Worm (Caenorhabditis elegans): ENCODE measurements around the gene arf-5.

DNA sequence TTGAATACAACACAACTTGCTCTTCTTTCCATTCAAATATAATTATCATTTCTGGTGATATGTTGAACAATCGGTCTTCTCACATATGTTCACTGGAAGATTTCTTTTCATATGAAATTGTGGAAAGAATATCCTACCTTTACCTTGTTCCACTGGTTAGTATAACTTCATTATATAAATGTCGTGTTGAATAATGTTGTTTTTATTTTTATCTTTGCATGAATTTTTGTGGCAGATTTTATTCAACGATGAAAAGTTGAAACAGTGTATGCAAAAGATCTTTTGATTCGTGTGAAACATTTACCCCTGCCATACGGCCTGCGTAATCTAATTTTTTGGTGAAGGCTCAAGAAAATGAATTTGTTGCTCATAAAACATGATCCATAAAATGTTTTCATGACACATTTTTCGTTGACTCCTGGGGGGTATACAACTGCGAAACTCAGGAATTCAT, 20.4 kb upstream of the arf-5 start:
- no peak for TF ChIP-seq W03F9.2 (tag; optimal IDR thresholded peaks at IDR 0.05)
- TF ChIP-seq him-1 (tag; optimal IDR thresholded peaks at IDR 0.05): no peak
- no peak for TF ChIP-seq dao-5 (tag; optimal IDR thresholded peaks at IDR 0.05)

Measured in whole organism, L4/young adult.